Fruit fly (Drosophila melanogaster): ENCODE measurements around the gene mtTFB1.

mtTFB1 gene

dm6 chr3L:11717993-11718392 lies 9.2 kb downstream of the mtTFB1 start:
- no peak for TF ChIP-seq Vsx2 (GFP tag; optimal IDR thresholded peaks at IDR 0.05; ENCODE audit: partially characterized antibody)
- no peak for TF ChIP-seq sage (GFP tag; optimal IDR thresholded peaks at IDR 0.05)
- TF ChIP-seq pan (optimal IDR thresholded peaks at IDR 0.05): no peak
- no peak for TF ChIP-seq woc (GFP tag; optimal IDR thresholded peaks at IDR 0.05)
- TF ChIP-seq brk (GFP tag; optimal IDR thresholded peaks at IDR 0.05): no peak
- no peak for TF ChIP-seq Hnf4 (GFP tag; optimal IDR thresholded peaks at IDR 0.05)
- no peak for TF ChIP-seq Jra (GFP tag; optimal IDR thresholded peaks at IDR 0.05)
- no peak for TF ChIP-seq tai (GFP tag; optimal IDR thresholded peaks at IDR 0.05)

- no peak for TF ChIP-seq psq (GFP tag; optimal IDR thresholded peaks at IDR 0.05)
- TF ChIP-seq dmrt93B (GFP tag; optimal IDR thresholded peaks at IDR 0.05): no peak
- TF ChIP-seq foxo (GFP tag; optimal IDR thresholded peaks at IDR 0.05): no peak
- no peak for TF ChIP-seq jim (GFP tag; optimal IDR thresholded peaks at IDR 0.05)
- no peak for TF ChIP-seq brk (GFP tag; optimal IDR thresholded peaks at IDR 0.05)
- TF ChIP-seq dsf (GFP tag; optimal IDR thresholded peaks at IDR 0.05; ENCODE audit: borderline replicate concordance): no peak
- no peak for TF ChIP-seq CG32264 (GFP tag; optimal IDR thresholded peaks at IDR 0.05)
- TF ChIP-seq Jra (GFP tag; optimal IDR thresholded peaks at IDR 0.05): no peak
- no peak for TF ChIP-seq Hr78 (GFP tag; optimal IDR thresholded peaks at IDR 0.05)
- TF ChIP-seq Dfd (GFP tag; optimal IDR thresholded peaks at IDR 0.05): no peak
- TF ChIP-seq br (GFP tag; optimal IDR thresholded peaks at IDR 0.05): no peak
- TF ChIP-seq OdsH (GFP tag; optimal IDR thresholded peaks at IDR 0.05): no peak
- no peak for TF ChIP-seq Hnf4 (GFP tag; optimal IDR thresholded peaks at IDR 0.05)
- TF ChIP-seq N (GFP tag; optimal IDR thresholded peaks at IDR 0.05): no peak
- TF ChIP-seq fru (GFP tag; optimal IDR thresholded peaks at IDR 0.05): no peak
- no peak for TF ChIP-seq dl (GFP tag; optimal IDR thresholded peaks at IDR 0.05; ENCODE audit: insufficient read depth in 1 of 2, partially characterized antibody in 2 of 2)
- no peak for TF ChIP-seq ey (GFP tag; optimal IDR thresholded peaks at IDR 0.05)
- TF ChIP-seq lola (GFP tag; optimal IDR thresholded peaks at IDR 0.05): no peak
- no peak for TF ChIP-seq h (GFP tag; optimal IDR thresholded peaks at IDR 0.05)
- no peak for TF ChIP-seq tai (GFP tag; optimal IDR thresholded peaks at IDR 0.05)
Measured at dm6 chr3L:11720780-11721179, 12.0 kb downstream of the mtTFB1 start, which contains the start of gene Bmcp. Gene Bmcp, plus strand, starts transcription at chr3L:11720934.

dm6 chr3L:11721498-11721946 lies 12.7 kb downstream of the mtTFB1 start:
- no peak for TF ChIP-seq dmrt93B (GFP tag; optimal IDR thresholded peaks at IDR 0.05)
- TF ChIP-seq foxo (GFP tag; optimal IDR thresholded peaks at IDR 0.05): peak in 1 of 2 experiments; percentile 31
- TF ChIP-seq h (GFP tag; optimal IDR thresholded peaks at IDR 0.05): peak; percentile 50
- peak; percentile 27 for TF ChIP-seq br (GFP tag; optimal IDR thresholded peaks at IDR 0.05)
- peak; percentile 44 for TF ChIP-seq Hnf4 (GFP tag; optimal IDR thresholded peaks at IDR 0.05)
- peak; percentile 37 for TF ChIP-seq fru (GFP tag; optimal IDR thresholded peaks at IDR 0.05)
- no peak for TF ChIP-seq pan (optimal IDR thresholded peaks at IDR 0.05)
- TF ChIP-seq dl (GFP tag; optimal IDR thresholded peaks at IDR 0.05; ENCODE audit: insufficient read depth in 1 of 2, partially characterized antibody in 2 of 2): no peak
- no peak for TF ChIP-seq dsf (GFP tag; optimal IDR thresholded peaks at IDR 0.05; ENCODE audit: borderline replicate concordance)
- peak; percentile 39 for TF ChIP-seq rgr (GFP tag; optimal IDR thresholded peaks at IDR 0.05)
- peak; percentile 43 for TF ChIP-seq Jra (GFP tag; optimal IDR thresholded peaks at IDR 0.05)
- no peak for TF ChIP-seq woc (GFP tag; optimal IDR thresholded peaks at IDR 0.05)
- peak; percentile 5 for TF ChIP-seq psq (GFP tag; optimal IDR thresholded peaks at IDR 0.05)
- peak; percentile 45 for TF ChIP-seq ey (GFP tag; optimal IDR thresholded peaks at IDR 0.05)
- peak; percentile 33 for TF ChIP-seq OdsH (GFP tag; optimal IDR thresholded peaks at IDR 0.05)
- TF ChIP-seq HLH106 (tag; optimal IDR thresholded peaks at IDR 0.05): peak; percentile 45

dm6 chr3L:11728147-11728546 lies 19.4 kb downstream of the mtTFB1 start, which contains the start of gene sunn:
Gene sunn, plus strand, starts transcription at chr3L:11728348.
- TF ChIP-seq OdsH (GFP tag; optimal IDR thresholded peaks at IDR 0.05): no peak
- TF ChIP-seq h (GFP tag; optimal IDR thresholded peaks at IDR 0.05): no peak
- TF ChIP-seq sv (GFP tag; optimal IDR thresholded peaks at IDR 0.05): no peak
- no peak for TF ChIP-seq HLH106 (tag; optimal IDR thresholded peaks at IDR 0.05)
- TF ChIP-seq rgr (GFP tag; optimal IDR thresholded peaks at IDR 0.05): no peak
- no peak for TF ChIP-seq Mio (GFP tag; optimal IDR thresholded peaks at IDR 0.05)
- TF ChIP-seq Hnf4 (GFP tag; optimal IDR thresholded peaks at IDR 0.05): no peak
- TF ChIP-seq Hr83 (GFP tag; optimal IDR thresholded peaks at IDR 0.05; ENCODE audit: poor library complexity, severe bottlenecking): no peak
- TF ChIP-seq sage (GFP tag; optimal IDR thresholded peaks at IDR 0.05): no peak
- TF ChIP-seq Abd-B (GFP tag; optimal IDR thresholded peaks at IDR 0.05): no peak
- TF ChIP-seq dmrt93B (GFP tag; optimal IDR thresholded peaks at IDR 0.05): no peak
- no peak for TF ChIP-seq Sp1 (GFP tag; optimal IDR thresholded peaks at IDR 0.05)
- no peak for TF ChIP-seq dsf (GFP tag; optimal IDR thresholded peaks at IDR 0.05; ENCODE audit: borderline replicate concordance)
- TF ChIP-seq Rel (GFP tag; optimal IDR thresholded peaks at IDR 0.05): no peak
- no peak for TF ChIP-seq Rel (tag; optimal IDR thresholded peaks at IDR 0.05)
- no peak for TF ChIP-seq ey (GFP tag; optimal IDR thresholded peaks at IDR 0.05)
- TF ChIP-seq CG9705 (GFP tag; optimal IDR thresholded peaks at IDR 0.05): no peak
- TF ChIP-seq brk (GFP tag; optimal IDR thresholded peaks at IDR 0.05): no peak
- no peak for TF ChIP-seq CrebA (GFP tag; optimal IDR thresholded peaks at IDR 0.05; ENCODE audit: borderline replicate concordance)
- TF ChIP-seq Dfd (GFP tag; optimal IDR thresholded peaks at IDR 0.05): no peak

Data from whole organism, wandering third instar larva.